Fruit fly (Drosophila melanogaster) whole organism, prepupa: ENCODE results near the gene CG7785.

Experiments
- Blimp-1 ChIP-seq: fragments of 200-800 bp; sonication (Bioruptor generic); optimal IDR thresholded peaks from 3 replicates; lab custom pipeline; 2017; ENCODE audit warnings: missing biosample characterization, missing genetic modification characterization, mild to moderate bottlenecking, moderate library complexity, missing genetic modification reagents
- CG10631 ChIP-seq: fragments of 200-800 bp; sonication (Bioruptor generic); optimal IDR thresholded peaks from 2 replicates; lab custom pipeline; 2016; ENCODE audit warnings: missing biosample characterization, missing genetic modification characterization
- CG10669 ChIP-seq: fragments of 200-800 bp; sonication (Bioruptor generic); optimal IDR thresholded peaks from 3 replicates; lab custom pipeline; 2018; ENCODE audit warnings: missing biosample characterization, mild to moderate bottlenecking, missing genetic modification characterization, moderate library complexity
- CG11902 ChIP-seq: fragments of 200-800 bp; sonication (Bioruptor generic); optimal IDR thresholded peaks from 3 replicates; lab custom pipeline; 2016; ENCODE audit warnings: missing biosample characterization, missing genetic modification characterization
- CG15336 ChIP-seq: fragments of 200-800 bp; sonication (Bioruptor generic); IDR thresholded peaks from 2 replicates; pipeline ENCODE4 v1.3.6; 2022; ENCODE audit warnings: missing biosample characterization, missing genetic modification characterization
- CG16779 ChIP-seq: fragments of 200-800 bp; sonication (Bioruptor generic); optimal IDR thresholded peaks from 3 replicates; lab custom pipeline; 2017; ENCODE audit warnings: missing biosample characterization, mild to moderate bottlenecking, missing genetic modification characterization
- CG31627 ChIP-seq: fragments of 200-800 bp; sonication (Bioruptor generic); optimal IDR thresholded peaks from 3 replicates; lab custom pipeline; 2016; ENCODE audit warnings: missing biosample characterization, missing genetic modification characterization
- CG3919 ChIP-seq: fragments of 200-800 bp; sonication (Bioruptor generic); optimal IDR thresholded peaks from 3 replicates; lab custom pipeline; 2016; ENCODE audit warnings: missing biosample characterization, missing genetic modification characterization
- CG4318 ChIP-seq: fragments of 200-800 bp; sonication (Bioruptor generic); optimal IDR thresholded peaks from 3 replicates; lab custom pipeline; 2017; ENCODE audit warnings: missing biosample characterization, mild to moderate bottlenecking, missing genetic modification characterization
- CG6276 ChIP-seq: fragments of 200-800 bp; sonication (Bioruptor generic); optimal IDR thresholded peaks from 2 replicates; lab custom pipeline; 2017; ENCODE audit warnings: missing biosample characterization, mild to moderate bottlenecking, missing genetic modification characterization
- CG6792 ChIP-seq: fragments of 200-800 bp; sonication (Bioruptor generic); optimal IDR thresholded peaks from 3 replicates; lab custom pipeline; 2016; ENCODE audit warnings: missing biosample characterization, missing genetic modification characterization
- CG6808 ChIP-seq: fragments of 200-800 bp; sonication (Bioruptor generic); optimal IDR thresholded peaks from 3 replicates; lab custom pipeline; 2017; ENCODE audit warnings: missing biosample characterization, missing genetic modification characterization, mild to moderate bottlenecking, moderate library complexity, missing genetic modification reagents
- CG6854 ChIP-seq: fragments of 200-800 bp; sonication (Bioruptor generic); optimal IDR thresholded peaks from 2 replicates; lab custom pipeline; 2017; ENCODE audit warnings: missing biosample characterization, mild to moderate bottlenecking, missing genetic modification characterization
- CG8319 ChIP-seq: fragments of 200-800 bp; sonication (Bioruptor generic); optimal IDR thresholded peaks from 3 replicates; lab custom pipeline; 2016; ENCODE audit warnings: missing biosample characterization, missing genetic modification characterization
- CG8632 ChIP-seq: fragments of 200-800 bp; sonication (Bioruptor generic); optimal IDR thresholded peaks from 3 replicates; lab custom pipeline; 2016; ENCODE audit warnings: missing biosample characterization, missing genetic modification characterization
- CG9139 ChIP-seq: fragments of 200-800 bp; sonication (Bioruptor generic); optimal IDR thresholded peaks from 3 replicates; lab custom pipeline; 2017; ENCODE audit warnings: missing biosample characterization, mild to moderate bottlenecking, missing genetic modification characterization
- Eip75B ChIP-seq: fragments of 200-800 bp; sonication (Bioruptor generic); optimal IDR thresholded peaks from 3 replicates; lab custom pipeline; 2016; ENCODE audit warnings: missing biosample characterization, missing genetic modification characterization
- Eip78C ChIP-seq: fragments of 200-800 bp; sonication (Bioruptor generic); peaks from one replicate; lab custom pipeline; 2016; ENCODE audit warnings: missing biosample characterization, missing genetic modification characterization
- Ets21C ChIP-seq: fragments of 200-800 bp; sonication (Bioruptor generic); optimal IDR thresholded peaks from 3 replicates; lab custom pipeline; 2016; ENCODE audit warnings: missing biosample characterization, missing genetic modification characterization
- Ets96B ChIP-seq: fragments of 200-800 bp; optimal IDR thresholded peaks from 2 replicates; lab custom pipeline; 2019; ENCODE audit warnings: missing biosample characterization, mild to moderate bottlenecking, missing genetic modification characterization, moderate library complexity
- Gug ChIP-seq: fragments of 200-800 bp; sonication (Bioruptor generic); IDR thresholded peaks from 2 replicates; pipeline ENCODE4 v1.3.6; 2022; ENCODE audit warnings: missing biosample characterization, missing genetic modification characterization
- Hr38 ChIP-seq: sonication (Bioruptor generic); optimal IDR thresholded peaks from 2 replicates; lab custom pipeline; 2016; ENCODE audit warnings: missing biosample characterization, missing genetic modification characterization
- Lpt ChIP-seq: fragments of 200-800 bp; sonication (Bioruptor generic); optimal IDR thresholded peaks from 3 replicates; lab custom pipeline; 2016; ENCODE audit warnings: missing biosample characterization, missing genetic modification characterization
- Met ChIP-seq: fragments of 200-800 bp; sonication (Bioruptor generic); optimal IDR thresholded peaks from 3 replicates; lab custom pipeline; 2016; ENCODE audit warnings: missing biosample characterization, missing genetic modification characterization
- OdsH ChIP-seq: fragments of 200-800 bp; sonication (Bioruptor generic); optimal IDR thresholded peaks from 3 replicates; lab custom pipeline; 2016; ENCODE audit warnings: missing biosample characterization, missing genetic modification characterization
- Sox14 ChIP-seq: fragments of 200-800 bp; sonication (Bioruptor generic); optimal IDR thresholded peaks from 3 replicates; lab custom pipeline; 2016; ENCODE audit warnings: missing biosample characterization, missing genetic modification characterization
- achi ChIP-seq: fragments of 200-800 bp; sonication (Bioruptor generic); optimal IDR thresholded peaks from 3 replicates; lab custom pipeline; 2016; ENCODE audit warnings: missing biosample characterization, missing genetic modification characterization
- acj6 ChIP-seq: fragments of 200-800 bp; sonication (Bioruptor generic); optimal IDR thresholded peaks from 3 replicates; lab custom pipeline; 2016; ENCODE audit warnings: missing biosample characterization, missing genetic modification characterization
- cyc ChIP-seq: fragments of 200-800 bp; sonication (Bioruptor generic); optimal IDR thresholded peaks from 3 replicates; lab custom pipeline; 2016; ENCODE audit warnings: missing biosample characterization, missing genetic modification characterization
- dac ChIP-seq: fragments of 200-800 bp; sonication (Bioruptor generic); optimal IDR thresholded peaks from 2 replicates; lab custom pipeline; 2017; ENCODE audit warnings: missing biosample characterization, mild to moderate bottlenecking, missing genetic modification characterization
- esn ChIP-seq: fragments of 200-800 bp; sonication (Bioruptor generic); optimal IDR thresholded peaks from 2 replicates; lab custom pipeline; 2016; ENCODE audit warnings: missing biosample characterization, mild to moderate bottlenecking, missing genetic modification characterization, moderate library complexity
- fd59A ChIP-seq: fragments of 200-800 bp; sonication (Bioruptor generic); optimal IDR thresholded peaks from 2 replicates; lab custom pipeline; 2017; ENCODE audit warnings: missing biosample characterization, mild to moderate bottlenecking, missing genetic modification characterization, missing genetic modification reagents
- fd85E ChIP-seq: fragments of 200-800 bp; sonication (Bioruptor generic); optimal IDR thresholded peaks from 3 replicates; lab custom pipeline; 2016; ENCODE audit warnings: missing biosample characterization, missing genetic modification characterization
- fkh ChIP-seq: fragments of 200-800 bp; sonication (Bioruptor generic); optimal IDR thresholded peaks from 3 replicates; lab custom pipeline; 2017; ENCODE audit warnings: missing biosample characterization, mild to moderate bottlenecking, missing genetic modification characterization, moderate library complexity
- lz ChIP-seq: fragments of 200-800 bp; sonication (Bioruptor generic); optimal IDR thresholded peaks from 3 replicates; lab custom pipeline; 2016; ENCODE audit warnings: missing biosample characterization, missing genetic modification characterization
- net ChIP-seq: fragments of 200-800 bp; sonication (Bioruptor generic); optimal IDR thresholded peaks from 3 replicates; lab custom pipeline; 2016; ENCODE audit warnings: missing biosample characterization, missing genetic modification characterization
- salr ChIP-seq, 2 experiments: fragments of 200-800 bp; sonication (Bioruptor generic); optimal IDR thresholded peaks; 3 replicates each; lab custom pipeline; 2016 to 2018; ENCODE audit warnings: missing biosample characterization in 2 of 2, missing genetic modification characterization in 2 of 2, mild to moderate bottlenecking in 1 of 2
- svp ChIP-seq: fragments of 200-800 bp; sonication (Bioruptor generic); peaks from one replicate; lab custom pipeline; 2016; ENCODE audit warnings: missing biosample characterization, missing genetic modification characterization
- topi ChIP-seq: fragments of 200-800 bp; sonication (Bioruptor generic); optimal IDR thresholded peaks from 3 replicates; lab custom pipeline; 2016; ENCODE audit warnings: missing biosample characterization, missing genetic modification characterization
- vri ChIP-seq: fragments of 200-800 bp; sonication (Bioruptor generic); optimal IDR thresholded peaks from 3 replicates; lab custom pipeline; 2016; ENCODE audit warnings: missing biosample characterization, mild to moderate bottlenecking, missing genetic modification characterization

Gene CG7785

dm6 chr3R:18004698-18005097, 16.7 kb upstream of the CG7785 start (continued):
- TF ChIP-seq CG10631 (GFP tag; lab: Kevin White, UChicago), result no peak
- no peak for TF ChIP-seq CG16779 (tag; lab: Kevin White, UChicago)
- no peak for TF ChIP-seq Ets21C (GFP tag; lab: Kevin White, UChicago)
- peak; percentile 47 for TF ChIP-seq CG15336 (GFP tag; lab: Robert Waterston, UW)
- no peak for TF ChIP-seq CG4318 (GFP tag; lab: Kevin White, UChicago)
- TF ChIP-seq esn, result no peak
- TF ChIP-seq CG11902 (GFP tag; lab: Kevin White, UChicago), result no peak
- no peak for TF ChIP-seq OdsH (GFP tag; lab: Kevin White, UChicago)

DNA sequence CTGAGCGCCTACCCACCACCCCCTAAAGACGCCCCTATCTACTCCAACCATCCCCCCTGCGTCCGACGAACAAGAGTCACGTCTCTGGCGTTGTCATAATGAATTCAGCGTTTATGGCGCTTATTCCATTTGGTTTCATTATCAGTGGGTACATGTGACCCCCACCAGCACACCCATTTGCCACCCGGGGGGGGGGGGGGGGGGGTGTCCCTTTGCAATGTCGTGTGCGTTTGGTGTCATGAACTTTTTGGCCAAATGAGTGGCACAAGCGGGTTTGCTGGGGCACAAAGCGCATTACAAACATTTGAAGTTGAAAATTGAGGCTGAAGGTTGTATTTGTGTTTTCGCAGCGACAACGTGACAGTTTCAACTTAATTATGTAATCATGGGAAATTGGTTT, 14.9 kb upstream of the CG7785 start:
- TF ChIP-seq CG31627 (GFP tag; lab: Kevin White, UChicago), result no peak
- TF ChIP-seq Blimp-1 (GFP tag; lab: Kevin White, UChicago), result no peak
- TF ChIP-seq CG8632, result no peak
- TF ChIP-seq net (GFP tag; lab: Kevin White, UChicago), result no peak
- TF ChIP-seq cyc (GFP tag; lab: Kevin White, UChicago), result no peak
- TF ChIP-seq Met, result no peak
- TF ChIP-seq CG6854 (GFP tag; lab: Kevin White, UChicago), result no peak
- TF ChIP-seq fd59A (GFP tag; lab: Kevin White, UChicago), result no peak
- no peak for TF ChIP-seq Lpt (GFP tag; lab: Kevin White, UChicago)
- TF ChIP-seq esn, result no peak
- no peak for TF ChIP-seq lz (GFP tag; lab: Kevin White, UChicago)
- TF ChIP-seq CG8319, result no peak
- no peak for TF ChIP-seq acj6 (GFP tag; lab: Kevin White, UChicago)
- TF ChIP-seq fd85E, result no peak
- no peak for TF ChIP-seq topi (GFP tag; lab: Kevin White, UChicago)
- TF ChIP-seq CG10669, result no peak
- no peak for TF ChIP-seq achi (GFP tag; lab: Kevin White, UChicago)
- TF ChIP-seq salr (GFP tag; optimal IDR thresholded peaks at IDR 0.05; lab: Kevin White, UChicago), result no peak

DNA sequence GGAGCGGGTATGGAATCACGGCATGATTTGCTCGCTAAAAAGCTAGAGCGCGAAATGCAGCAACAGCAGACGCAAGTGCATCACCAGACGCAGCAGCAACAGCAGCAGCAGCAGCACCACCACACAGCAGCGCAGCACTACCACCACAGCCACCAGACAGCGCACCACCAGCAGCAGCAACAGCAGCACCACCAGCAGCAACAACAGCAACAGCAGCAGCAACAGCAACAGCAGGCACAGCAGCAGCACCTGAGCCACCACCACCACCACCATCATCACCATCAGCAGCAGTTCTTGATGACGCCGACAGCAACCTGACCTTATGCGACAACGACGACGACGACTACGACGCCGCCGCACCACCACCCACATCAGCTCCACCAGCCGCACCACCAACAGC, 8.3 kb upstream of the CG7785 start:
- no peak for TF ChIP-seq CG6808 (GFP tag; lab: Kevin White, UChicago)
- TF ChIP-seq, all 60 proteins: peak for 0

DNA sequence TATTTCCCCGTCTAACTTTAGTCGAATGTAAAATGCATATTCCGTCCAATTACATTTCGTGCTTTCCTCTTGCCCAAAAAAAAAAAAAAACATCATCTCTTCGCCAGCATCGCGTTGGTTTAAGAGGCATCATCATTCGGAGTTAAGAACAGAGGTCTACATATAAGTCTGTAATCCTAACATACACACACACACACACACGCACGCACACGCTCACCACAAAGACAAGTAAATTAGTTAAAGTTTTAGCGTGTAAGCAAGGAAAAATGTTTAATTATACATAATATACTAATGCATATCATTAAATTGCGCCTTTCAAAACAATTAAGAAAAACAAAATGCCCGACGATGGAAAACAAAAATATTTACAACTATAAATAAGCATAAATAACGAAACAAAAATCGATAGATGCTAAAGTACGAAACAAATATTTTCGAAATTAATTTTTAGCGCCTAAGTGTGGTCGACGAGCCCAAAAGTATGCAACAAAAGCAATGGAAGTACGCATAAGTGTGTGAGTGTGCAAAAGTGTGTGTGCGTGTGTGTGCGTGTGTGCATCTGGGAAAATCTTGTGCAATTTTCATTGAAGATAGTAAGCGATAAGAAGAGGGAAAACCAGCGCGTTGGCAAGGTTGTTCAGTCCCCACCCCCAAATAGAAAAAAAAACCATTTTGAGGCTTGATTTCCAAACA, 5.5 kb upstream of the CG7785 start:
- TF ChIP-seq Sox14 (GFP tag; lab: Kevin White, UChicago) (no peak), Blimp-1 (GFP tag; lab: Kevin White, UChicago) (no peak), Ets96B (tag; lab: Kevin White, UChicago) (no peak), CG31627 (GFP tag; lab: Kevin White, UChicago) (no peak), CG3919 (GFP tag; lab: Kevin White, UChicago) (no peak)

DNA sequence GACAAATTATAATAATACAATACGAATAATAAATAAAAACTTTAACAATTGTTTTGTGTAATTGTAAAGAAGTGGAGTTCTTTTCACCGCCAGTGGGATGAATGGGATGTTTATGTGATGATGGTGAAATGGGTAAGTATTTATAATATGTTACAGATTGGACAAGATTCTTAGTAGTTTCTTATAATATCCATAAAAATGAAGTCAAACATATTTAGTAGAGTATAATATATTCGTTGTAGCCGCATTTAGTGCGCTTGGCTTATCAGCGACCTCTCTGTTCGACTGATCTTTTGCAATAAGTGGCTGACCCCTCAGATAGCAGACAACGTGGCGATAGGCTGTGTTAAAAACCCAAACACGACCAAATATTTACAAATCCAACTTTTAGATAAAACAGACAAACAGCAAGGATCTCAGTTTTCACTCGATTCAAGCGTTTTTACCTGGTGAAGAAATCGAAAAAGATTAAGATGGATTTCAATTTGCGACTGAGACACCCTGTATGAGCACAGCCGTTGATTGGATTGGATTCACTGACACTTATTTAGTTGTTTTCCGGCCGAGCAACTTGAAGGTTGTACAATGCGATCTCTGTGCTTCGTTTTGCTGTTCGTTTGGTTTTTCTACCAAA, 2.5 kb upstream of the CG7785 start, which contains the start of gene DNaseII:
DNaseII (plus strand) TSS at position 548 of the 634 bp plus-strand sequence.
- peak; percentile 64 for TF ChIP-seq topi (GFP tag; lab: Kevin White, UChicago)
- TF ChIP-seq CG9139 (GFP tag; lab: Kevin White, UChicago), result peak; percentile 14
- TF ChIP-seq CG8319, result peak; percentile 38
- peak; percentile 69; the same call in 1 of the 2 replicates for TF ChIP-seq Gug (GFP tag; lab: Robert Waterston, UW)
- peak; percentile 26 for TF ChIP-seq Ets21C (GFP tag; lab: Kevin White, UChicago)
- TF ChIP-seq CG6276, result peak; percentile 68
- peak; percentile 43 for TF ChIP-seq CG31627 (GFP tag; lab: Kevin White, UChicago)
- TF ChIP-seq Hr38 (GFP tag; lab: Kevin White, UChicago), result no peak
- TF ChIP-seq CG16779 (tag; lab: Kevin White, UChicago), result peak; percentile 45
- peak in 1 of 2 experiments; percentile 29 for TF ChIP-seq salr (GFP tag; optimal IDR thresholded peaks at IDR 0.05; lab: Kevin White, UChicago)
- TF ChIP-seq svp (GFP tag; lab: Kevin White, UChicago), result peak; percentile 99
- TF ChIP-seq dac, result peak; percentile 37
- peak; percentile 76 for TF ChIP-seq OdsH (GFP tag; lab: Kevin White, UChicago)
- peak; percentile 52 for TF ChIP-seq CG6792 (GFP tag; lab: Kevin White, UChicago)
- TF ChIP-seq Ets96B (tag; lab: Kevin White, UChicago), result peak; percentile 78
- TF ChIP-seq CG4318 (GFP tag; lab: Kevin White, UChicago), result peak; percentile 53
- TF ChIP-seq Eip78C (GFP tag; lab: Kevin White, UChicago), result peak; percentile 88
- TF ChIP-seq fkh (GFP tag; lab: Kevin White, UChicago), result no peak
- TF ChIP-seq acj6 (GFP tag; lab: Kevin White, UChicago), result peak; percentile 62
- TF ChIP-seq achi (GFP tag; lab: Kevin White, UChicago), result peak; percentile 72
- TF ChIP-seq lz (GFP tag; lab: Kevin White, UChicago), result peak; percentile 62
- peak; percentile 74 for TF ChIP-seq Eip75B (GFP tag; lab: Kevin White, UChicago)
- peak; percentile 67 for TF ChIP-seq vri
